Worm (Caenorhabditis elegans): Measurements from ENCODE around the gene C16C8.5.

DNA sequence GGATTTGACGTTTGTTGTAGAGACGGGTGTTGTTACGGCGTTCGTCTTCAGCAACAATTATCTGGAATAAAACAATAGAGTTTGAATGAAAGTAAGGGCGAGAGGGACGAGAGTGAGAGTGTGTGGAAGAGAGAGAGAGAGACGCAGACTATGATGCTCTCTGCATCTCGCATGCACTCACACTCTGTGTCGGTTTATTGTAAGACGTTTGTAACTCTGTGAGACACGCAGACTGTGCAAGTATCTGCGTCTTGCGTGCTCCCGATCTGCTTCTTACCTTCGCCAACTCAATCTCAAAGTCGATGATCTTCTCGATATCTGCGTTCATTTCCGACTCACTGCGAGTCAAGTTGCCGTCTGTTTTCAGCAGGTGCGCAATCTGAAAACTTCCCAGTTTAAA lies 22.2 kb downstream of the C16C8.5 start:
- TF ChIP-seq flh-1 (GFP tag; optimal IDR thresholded peaks at IDR 0.05), result no peak
- no peak for TF ChIP-seq elt-3 (tag; optimal IDR thresholded peaks at IDR 0.05)
- no peak for TF ChIP-seq drap-1 (GFP tag; optimal IDR thresholded peaks at IDR 0.05)
- TF ChIP-seq nhr-12 (tag; optimal IDR thresholded peaks at IDR 0.05), result no peak
- TF ChIP-seq M03D4.4 (tag; optimal IDR thresholded peaks at IDR 0.05), result no peak
- no peak for TF ChIP-seq lin-13 (tag; optimal IDR thresholded peaks at IDR 0.05)
- no peak for TF ChIP-seq ceh-83 (GFP tag; optimal IDR thresholded peaks at IDR 0.05)

Data from whole organism, mixed stage, embryonic.